Fruit fly (Drosophila melanogaster): ENCODE data around the gene SpdS.

Gene SpdS

dm6 chr3R:9603022-9603942 is 28.2 kb upstream of the SpdS start:
- TF ChIP-seq CTCF (optimal IDR thresholded peaks at IDR 0.05) (no peak), CG8478 (optimal IDR thresholded peaks at IDR 0.05) (no peak)

DNA sequence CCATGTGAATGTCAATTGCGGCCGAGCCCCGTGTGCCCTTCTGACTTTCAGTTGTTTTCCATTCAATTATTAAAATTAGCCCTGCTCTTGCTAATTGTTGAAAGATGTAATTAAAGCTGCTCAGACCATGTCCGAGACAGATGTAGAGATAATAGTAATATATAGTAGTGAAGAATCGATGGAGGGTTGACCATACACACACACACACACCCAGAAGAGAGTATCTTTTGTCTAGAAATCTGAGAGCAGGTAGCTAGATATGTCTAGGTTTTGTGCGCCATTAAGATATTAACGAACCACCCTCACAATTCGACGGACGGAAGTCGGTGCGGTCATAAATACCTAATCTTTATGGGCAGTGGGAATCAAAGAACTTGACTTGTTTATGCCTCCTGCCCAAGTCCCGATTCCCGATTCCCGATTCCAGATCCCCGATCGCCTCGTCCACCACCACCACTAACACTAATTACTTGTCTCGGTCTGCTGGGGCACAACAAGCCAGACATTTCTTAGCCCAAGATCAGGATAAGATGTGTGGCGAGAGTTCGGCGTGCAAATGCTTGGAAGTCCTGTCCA is 26.9 kb upstream of the SpdS start:
- no peak for TF ChIP-seq CTCF (optimal IDR thresholded peaks at IDR 0.05)
- no peak for TF ChIP-seq CG8478 (optimal IDR thresholded peaks at IDR 0.05)

DNA sequence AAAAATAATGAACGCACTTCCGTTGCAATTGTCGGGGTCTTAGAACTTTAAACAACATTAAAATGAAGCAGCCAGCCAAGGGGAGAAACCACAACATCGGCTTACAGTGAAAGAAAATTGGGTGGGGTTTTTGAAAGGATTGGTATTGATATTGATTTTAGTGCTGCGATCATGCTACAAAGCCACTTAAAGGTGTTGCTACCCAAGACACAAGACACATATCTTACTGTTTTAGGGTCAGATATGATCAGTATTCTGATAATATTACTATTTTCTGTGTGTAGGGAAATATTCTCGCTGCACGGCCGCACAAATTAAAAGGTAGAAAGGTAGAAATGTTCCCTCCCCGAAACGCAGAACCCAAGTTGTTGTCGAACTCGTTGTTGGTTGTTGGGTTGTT is 26.4 kb upstream of the SpdS start:
- TF ChIP-seq CG8478 (optimal IDR thresholded peaks at IDR 0.05) (no peak), CTCF (optimal IDR thresholded peaks at IDR 0.05) (no peak)

DNA sequence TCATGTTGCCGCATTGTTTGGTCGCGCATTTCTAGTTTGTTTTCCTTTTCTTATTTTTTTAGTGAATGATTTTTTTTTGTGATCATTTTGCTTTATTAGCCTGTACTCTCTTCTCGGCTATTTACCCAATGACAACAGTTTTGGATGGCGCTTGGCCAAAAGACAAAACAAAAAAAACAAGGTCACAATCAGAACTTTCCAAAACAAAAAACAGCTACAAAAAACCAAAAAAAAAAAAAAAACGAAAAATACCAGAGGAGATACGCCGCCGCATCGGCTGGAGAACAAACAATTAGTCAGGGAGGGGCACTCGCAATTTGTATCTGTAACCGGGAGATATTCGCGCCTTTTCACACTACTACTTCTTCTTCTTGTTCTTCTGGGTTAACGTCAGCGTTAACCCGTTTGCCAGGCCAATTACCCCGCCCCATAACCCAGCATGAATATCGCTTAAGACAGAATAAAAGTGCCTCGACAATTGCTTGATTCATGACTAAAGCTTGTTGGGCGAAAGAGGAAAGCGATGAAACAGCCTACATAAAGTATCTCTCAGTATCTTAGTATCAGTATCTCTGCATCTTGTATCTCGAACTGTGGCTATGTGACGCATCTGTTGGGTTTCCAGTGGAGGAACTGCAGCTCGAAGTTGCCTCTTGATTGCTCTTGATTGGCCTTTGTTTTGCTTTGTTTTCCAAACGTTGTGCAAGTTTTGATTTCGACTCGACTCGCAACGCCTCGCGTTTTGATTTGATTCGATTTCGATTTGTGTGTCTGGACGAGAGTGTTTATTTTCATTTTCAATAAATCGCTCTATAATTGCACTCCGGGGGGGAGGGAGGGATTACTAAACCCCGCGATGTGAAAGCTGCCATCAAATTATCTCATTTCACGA is 24.3 kb upstream of the SpdS start:
- TF ChIP-seq CTCF (optimal IDR thresholded peaks at IDR 0.05): no peak

DNA sequence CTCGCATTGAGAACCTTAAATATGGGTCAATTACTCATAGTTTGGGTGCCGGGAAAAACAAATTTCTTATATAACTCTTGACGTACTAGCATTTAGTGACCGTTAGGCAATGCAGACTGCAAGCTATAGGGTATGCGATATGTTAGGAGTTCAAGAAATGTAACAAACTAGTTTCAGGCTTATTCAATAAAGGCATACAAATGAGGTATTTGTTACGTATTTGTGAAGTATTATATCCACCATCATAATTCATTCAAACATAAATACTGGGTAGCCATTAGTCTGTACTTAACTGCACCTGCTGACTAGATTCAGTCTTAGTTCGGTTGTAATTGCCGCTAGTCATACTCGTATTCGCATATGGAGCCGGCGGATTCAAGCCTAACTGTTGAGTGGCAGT is 23.2 kb upstream of the SpdS start:
- TF ChIP-seq CTCF (optimal IDR thresholded peaks at IDR 0.05): no peak
- no peak for TF ChIP-seq CG8478 (optimal IDR thresholded peaks at IDR 0.05)

- TF ChIP-seq CG8478 (optimal IDR thresholded peaks at IDR 0.05): no peak
Observed at dm6 chr3R:9612217-9612616, 19.2 kb upstream of the SpdS start.

dm6 chr3R:9613124-9613523 is 18.3 kb upstream of the SpdS start:
- TF ChIP-seq CTCF (optimal IDR thresholded peaks at IDR 0.05) (no peak), CG8478 (optimal IDR thresholded peaks at IDR 0.05) (no peak)

DNA sequence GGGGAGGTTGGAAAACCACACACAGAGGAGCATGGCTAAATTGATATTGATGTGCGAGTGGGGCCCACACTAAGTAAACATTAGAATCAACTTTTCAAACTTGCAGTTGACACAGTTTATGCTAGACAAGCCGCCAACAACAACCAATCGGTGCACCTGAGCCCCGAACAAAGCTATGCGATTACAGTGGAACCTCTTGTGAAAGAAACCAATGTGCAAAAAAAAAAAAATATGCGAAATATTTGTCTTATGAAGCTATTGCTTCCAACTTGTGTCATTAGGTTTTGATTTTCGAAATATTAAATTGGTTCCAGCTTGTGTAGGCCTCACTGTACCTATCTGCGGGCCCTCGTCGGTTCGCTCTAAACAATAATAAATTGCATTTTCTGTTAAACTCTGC is 13.1 kb upstream of the SpdS start:
- TF ChIP-seq CG8478 (optimal IDR thresholded peaks at IDR 0.05) (no peak), CTCF (optimal IDR thresholded peaks at IDR 0.05) (no peak)

dm6 chr3R:9620278-9620677 is 11.2 kb upstream of the SpdS start:
- no peak for TF ChIP-seq CG8478 (optimal IDR thresholded peaks at IDR 0.05)

DNA sequence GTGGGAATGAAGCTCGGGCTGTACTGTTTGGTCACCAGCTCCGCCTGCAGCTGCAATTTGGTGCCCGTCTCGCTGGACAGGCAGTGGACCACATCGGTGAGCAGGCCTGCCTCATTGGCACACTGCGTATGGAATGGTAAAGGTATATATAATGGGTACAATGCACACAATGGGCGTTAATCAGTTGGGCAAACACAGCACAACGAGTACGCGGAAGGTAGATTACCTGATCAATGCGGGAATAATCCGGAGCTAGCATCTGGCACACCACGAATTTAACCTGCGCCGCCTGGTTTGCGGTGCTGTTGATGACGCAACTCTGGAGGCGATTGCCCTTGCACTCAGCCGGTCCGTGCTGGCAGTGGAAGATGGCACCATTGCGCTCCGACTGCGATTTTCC is 6.0 kb upstream of the SpdS start:
- TF ChIP-seq CG8478 (optimal IDR thresholded peaks at IDR 0.05) (no peak), CTCF (optimal IDR thresholded peaks at IDR 0.05) (no peak)

DNA sequence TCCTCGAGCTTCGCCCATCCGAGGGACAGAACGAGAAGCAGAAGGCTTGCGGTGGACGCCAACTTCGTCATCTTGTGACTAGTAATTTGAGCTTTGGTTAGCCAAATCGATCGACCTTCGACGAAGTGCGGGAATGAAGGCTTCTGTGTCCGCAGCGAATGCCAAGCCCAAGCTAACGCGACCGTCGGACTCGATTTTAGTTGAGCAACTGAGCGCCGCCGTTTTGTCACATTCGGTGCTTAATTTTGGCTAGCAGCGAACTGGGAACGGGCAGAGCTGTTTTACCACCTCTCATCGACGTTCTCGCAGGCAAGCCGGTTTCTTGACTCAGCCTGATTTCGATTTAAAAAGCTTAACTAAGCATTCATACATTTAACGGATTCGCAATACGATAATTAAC is 5.2 kb upstream of the SpdS start:
- TF ChIP-seq CTCF (optimal IDR thresholded peaks at IDR 0.05): no peak
- no peak for TF ChIP-seq CG8478 (optimal IDR thresholded peaks at IDR 0.05)

DNA sequence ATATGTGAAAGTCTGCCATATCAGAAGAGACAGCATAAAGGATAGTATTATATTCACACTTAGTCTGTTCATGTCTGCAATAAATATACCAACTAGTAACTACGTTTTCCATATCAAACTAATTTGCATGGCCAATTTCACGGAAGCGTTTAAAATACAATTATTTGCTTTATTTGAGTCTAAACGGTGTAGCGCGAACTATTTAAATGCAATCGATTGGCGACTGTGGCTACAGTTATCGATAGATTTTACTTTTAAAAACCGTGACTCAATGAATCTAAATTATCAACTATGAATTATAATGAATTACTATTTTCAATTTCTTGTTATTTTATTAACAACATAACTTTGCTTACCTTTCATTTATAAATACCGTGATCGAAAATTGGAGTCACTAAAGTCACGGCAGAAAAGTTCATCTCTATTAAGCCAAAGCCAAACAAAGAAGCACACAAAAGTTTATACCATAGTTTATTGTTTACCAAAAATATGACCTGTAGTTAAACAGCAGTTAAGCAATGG is 4.5 kb upstream of the SpdS start, which contains the start of the genes CG9427 and CG8319:
TSS of gene CG9427 (minus strand) at position 51 of the 522 bp plus-strand sequence.
TSS of gene CG8319 (plus strand) at position 442 of the 522 bp plus-strand sequence.
- no peak for TF ChIP-seq CG8478 (optimal IDR thresholded peaks at IDR 0.05)
- TF ChIP-seq CTCF (optimal IDR thresholded peaks at IDR 0.05): no peak

DNA sequence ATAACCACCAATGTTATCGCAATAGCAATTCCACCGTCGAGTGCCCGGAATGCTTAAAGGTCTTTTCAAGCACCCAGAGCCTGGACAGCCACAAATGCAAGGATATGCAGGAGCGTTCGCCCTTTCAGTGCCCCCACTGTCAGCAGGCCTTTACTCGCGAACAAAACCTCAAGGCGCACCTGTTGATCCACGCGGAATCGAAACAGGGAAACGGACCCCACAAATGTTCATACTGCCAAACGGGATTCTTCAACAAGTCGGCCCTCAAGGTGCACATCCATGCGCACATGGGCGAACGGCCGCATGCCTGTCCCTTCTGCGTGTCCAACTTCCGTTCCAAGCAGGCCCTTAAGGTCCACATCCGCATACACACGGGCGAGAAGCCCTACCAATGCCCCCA is 3.4 kb upstream of the SpdS start:
- no peak for TF ChIP-seq CTCF (optimal IDR thresholded peaks at IDR 0.05)
- no peak for TF ChIP-seq CG8478 (optimal IDR thresholded peaks at IDR 0.05)

DNA sequence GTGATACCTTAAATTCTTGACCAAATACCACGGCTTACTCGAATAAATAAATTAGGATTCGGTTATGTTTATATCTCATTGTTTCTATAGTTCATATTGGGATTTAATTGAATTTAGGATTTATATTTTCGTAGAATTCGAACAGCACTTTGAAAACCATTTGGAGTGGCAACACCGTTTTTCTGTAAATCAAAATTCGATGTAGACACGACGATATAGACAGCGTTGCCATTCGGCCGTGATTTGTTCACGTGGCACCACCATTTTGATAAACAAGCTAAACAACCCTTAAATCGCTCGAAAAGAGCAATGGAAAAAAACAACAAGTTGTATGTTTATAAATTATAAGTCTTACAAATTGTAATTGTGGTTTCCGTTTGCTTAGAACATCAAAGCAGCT is 2.8 kb upstream of the SpdS start:
- TF ChIP-seq CG8478 (optimal IDR thresholded peaks at IDR 0.05) (no peak), CTCF (optimal IDR thresholded peaks at IDR 0.05) (no peak)

DNA sequence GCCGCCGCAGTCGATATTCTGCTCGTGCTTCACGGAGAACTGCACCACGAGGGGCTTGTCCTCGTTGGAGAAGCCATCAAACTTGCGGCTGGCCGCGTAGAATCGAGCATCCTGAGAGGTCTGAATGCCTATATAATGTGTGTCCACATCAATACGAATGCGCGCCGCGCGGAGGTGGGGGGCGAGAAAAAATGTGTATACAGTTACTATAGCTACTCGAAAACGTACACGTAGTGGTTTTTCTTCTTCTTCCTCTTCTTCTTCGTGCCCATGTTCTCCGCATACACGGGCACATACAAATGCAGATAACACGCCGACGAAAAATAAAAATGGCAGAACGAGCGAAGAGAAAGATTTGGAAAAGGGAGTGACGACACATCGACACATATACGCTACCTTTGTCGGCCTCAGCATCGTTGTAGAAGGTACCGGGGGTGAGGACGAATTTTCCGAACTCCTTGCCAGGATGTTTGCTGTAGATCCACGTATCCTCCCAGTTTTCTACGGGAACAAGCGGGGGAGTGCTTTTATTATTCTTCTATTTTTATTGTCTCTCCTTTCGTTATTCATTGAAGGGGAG is 1.3 kb upstream of the SpdS start:
- TF ChIP-seq CTCF (optimal IDR thresholded peaks at IDR 0.05): no peak
- no peak for TF ChIP-seq CG8478 (optimal IDR thresholded peaks at IDR 0.05)

Measured in S2 (cell line).